Fruit fly (Drosophila melanogaster) whole organism, prepupa: ENCODE measurements around the gene Secp43.

ENCODE experiments used
- CG10631 ChIP-seq: fragments of 200-800 bp; sonication (Bioruptor generic); optimal IDR thresholded peaks from 2 replicates; lab custom pipeline; 2016; ENCODE audit warnings: missing biosample characterization, missing genetic modification characterization
- CG31627 ChIP-seq: fragments of 200-800 bp; sonication (Bioruptor generic); optimal IDR thresholded peaks from 3 replicates; lab custom pipeline; 2016; ENCODE audit warnings: missing biosample characterization, missing genetic modification characterization
- CG4318 ChIP-seq: fragments of 200-800 bp; sonication (Bioruptor generic); optimal IDR thresholded peaks from 3 replicates; lab custom pipeline; 2017; ENCODE audit warnings: missing biosample characterization, mild to moderate bottlenecking, missing genetic modification characterization
- CG6792 ChIP-seq: fragments of 200-800 bp; sonication (Bioruptor generic); optimal IDR thresholded peaks from 3 replicates; lab custom pipeline; 2016; ENCODE audit warnings: missing biosample characterization, missing genetic modification characterization
- CG6854 ChIP-seq: fragments of 200-800 bp; sonication (Bioruptor generic); optimal IDR thresholded peaks from 2 replicates; lab custom pipeline; 2017; ENCODE audit warnings: missing biosample characterization, mild to moderate bottlenecking, missing genetic modification characterization
- CG7368 ChIP-seq: fragments of 200-800 bp; sonication (Bioruptor generic); optimal IDR thresholded peaks from 3 replicates; lab custom pipeline; 2016; ENCODE audit warnings: missing biosample characterization, missing genetic modification characterization
- Eip75B ChIP-seq: fragments of 200-800 bp; sonication (Bioruptor generic); optimal IDR thresholded peaks from 3 replicates; lab custom pipeline; 2016; ENCODE audit warnings: missing biosample characterization, missing genetic modification characterization
- Eip93F ChIP-seq: fragments of 200-800 bp; sonication (Bioruptor generic); optimal IDR thresholded peaks from 2 replicates; lab custom pipeline; 2016; ENCODE audit warnings: missing biosample characterization, mild to moderate bottlenecking, missing genetic modification characterization
- Ets21C ChIP-seq: fragments of 200-800 bp; sonication (Bioruptor generic); optimal IDR thresholded peaks from 3 replicates; lab custom pipeline; 2016; ENCODE audit warnings: missing biosample characterization, missing genetic modification characterization
- Lpt ChIP-seq: fragments of 200-800 bp; sonication (Bioruptor generic); optimal IDR thresholded peaks from 3 replicates; lab custom pipeline; 2016; ENCODE audit warnings: missing biosample characterization, missing genetic modification characterization
- achi ChIP-seq: fragments of 200-800 bp; sonication (Bioruptor generic); optimal IDR thresholded peaks from 3 replicates; lab custom pipeline; 2016; ENCODE audit warnings: missing biosample characterization, missing genetic modification characterization
- acj6 ChIP-seq: fragments of 200-800 bp; sonication (Bioruptor generic); optimal IDR thresholded peaks from 3 replicates; lab custom pipeline; 2016; ENCODE audit warnings: missing biosample characterization, missing genetic modification characterization
- dsx ChIP-seq: fragments of 200-800 bp; optimal IDR thresholded peaks from 3 replicates; lab custom pipeline; 2019; ENCODE audit warnings: missing biosample characterization, mild to moderate bottlenecking, missing genetic modification characterization, moderate library complexity; ENCODE audit not compliant: poor library complexity, severe bottlenecking
- topi ChIP-seq: fragments of 200-800 bp; sonication (Bioruptor generic); optimal IDR thresholded peaks from 3 replicates; lab custom pipeline; 2016; ENCODE audit warnings: missing biosample characterization, missing genetic modification characterization

DNA sequence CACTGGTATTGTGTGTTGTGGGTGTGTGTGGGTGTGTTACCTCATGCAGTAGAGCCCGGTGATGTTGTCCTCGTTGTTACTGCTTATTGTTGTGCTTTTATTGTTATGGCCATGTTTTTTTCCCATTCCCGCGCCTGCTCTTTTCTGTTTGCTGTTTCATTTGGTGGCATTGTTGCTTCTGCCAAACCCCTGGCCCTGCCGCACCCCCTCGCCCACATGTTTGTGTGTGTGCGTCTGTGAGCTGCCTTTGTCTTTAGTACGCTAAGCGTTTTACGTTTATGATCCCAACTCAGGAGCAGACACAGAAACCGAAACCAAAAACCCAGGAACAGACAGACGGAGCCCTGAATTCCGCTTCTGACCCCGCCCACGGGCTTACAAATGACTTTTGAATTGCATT is 40.2 kb downstream of the Secp43 start:
- TF ChIP-seq Eip93F (GFP tag; lab: Kevin White, UChicago) (no peak), CG31627 (GFP tag; lab: Kevin White, UChicago) (no peak), dsx (GFP tag; lab: Kevin White, UChicago) (no peak), Lpt (GFP tag; lab: Kevin White, UChicago) (no peak), CG6792 (GFP tag; lab: Kevin White, UChicago) (no peak), achi (no peak), CG6854 (GFP tag; lab: Kevin White, UChicago) (no peak), topi (GFP tag; lab: Kevin White, UChicago) (no peak), CG4318 (GFP tag; lab: Kevin White, UChicago) (no peak), Ets21C (GFP tag; lab: Kevin White, UChicago) (no peak), CG10631 (GFP tag; lab: Kevin White, UChicago) (no peak), acj6 (GFP tag; lab: Kevin White, UChicago) (no peak), CG7368 (GFP tag; lab: Kevin White, UChicago) (no peak), Eip75B (GFP tag; lab: Kevin White, UChicago) (no peak)
